Fruit fly (Drosophila melanogaster) whole organism, embryonic: ENCODE results near the gene Ppm1.

ENCODE experiments used
- Abd-B ChIP-seq: fragments of 200-800 bp; sonication (Bioruptor generic); optimal IDR thresholded peaks from 2 replicates; lab custom pipeline; 2018; ENCODE audit warnings: missing biosample characterization, mild to moderate bottlenecking, missing genetic modification characterization, moderate library complexity
- Atf3 ChIP-seq: fragments of 200-800 bp; sonication (Bioruptor generic); optimal IDR thresholded peaks from 3 replicates; lab custom pipeline; 2016; ENCODE audit warnings: missing biosample characterization, missing genetic modification characterization
- BtbVII ChIP-seq: fragments of 200-800 bp; sonication (Bioruptor generic); optimal IDR thresholded peaks from 3 replicates; lab custom pipeline; 2017; ENCODE audit warnings: missing biosample characterization, mild to moderate bottlenecking, missing genetic modification characterization
- CG11085 ChIP-seq: fragments of 200-800 bp; sonication (Bioruptor generic); IDR thresholded peaks from 2 replicates; pipeline ENCODE4 v1.3.6; 2022; ENCODE audit warnings: missing biosample characterization, missing genetic modification characterization
- CG11696 ChIP-seq: fragments of 200-800 bp; sonication (Bioruptor generic); IDR thresholded peaks from 2 replicates; pipeline ENCODE4 v1.3.6; 2022; ENCODE audit warnings: missing biosample characterization, missing genetic modification characterization
- CG13296 ChIP-seq: fragments of 200-800 bp; sonication (Bioruptor generic); optimal IDR thresholded peaks from 3 replicates; lab custom pipeline; 2018; ENCODE audit warnings: missing biosample characterization, mild to moderate bottlenecking, missing genetic modification characterization
- CG15269 ChIP-seq: fragments of 200-800 bp; sonication (Bioruptor generic); optimal IDR thresholded peaks from 2 replicates; lab custom pipeline; 2018; ENCODE audit warnings: missing biosample characterization, mild to moderate bottlenecking, missing genetic modification characterization, moderate library complexity
- CG16813 ChIP-seq: fragments of 200-800 bp; sonication (Bioruptor generic); IDR thresholded peaks from 3 replicates; pipeline ENCODE4 v1.3.6; 2022; ENCODE audit warnings: missing biosample characterization, missing genetic modification characterization; ENCODE audit not compliant: partially characterized antibody
- CG17359 ChIP-seq: fragments of 200-800 bp; sonication (Bioruptor generic); optimal IDR thresholded peaks from 3 replicates; lab custom pipeline; 2018; ENCODE audit warnings: missing biosample characterization, mild to moderate bottlenecking, missing genetic modification characterization, moderate library complexity
- CG17568 ChIP-seq: fragments of 200-800 bp; sonication (Bioruptor generic); optimal IDR thresholded peaks from 2 replicates; lab custom pipeline; 2018; ENCODE audit warnings: missing biosample characterization, mild to moderate bottlenecking, missing genetic modification characterization, moderate library complexity
- CG30403 ChIP-seq: fragments of 200-800 bp; sonication (Bioruptor generic); optimal IDR thresholded peaks from 3 replicates; lab custom pipeline; 2016; ENCODE audit warnings: missing biosample characterization, missing genetic modification characterization
- CG31441 ChIP-seq: fragments of 200-800 bp; sonication (Bioruptor generic); IDR thresholded peaks from 2 replicates; pipeline ENCODE4 v1.3.6; 2022; ENCODE audit warnings: missing biosample characterization, missing genetic modification characterization
- CG3407 ChIP-seq: fragments of 200-800 bp; sonication (Bioruptor generic); optimal IDR thresholded peaks from 2 replicates; lab custom pipeline; 2018; ENCODE audit warnings: missing biosample characterization, mild to moderate bottlenecking, missing genetic modification characterization
- CG4617 ChIP-seq: fragments of 200-800 bp; sonication (Bioruptor generic); optimal IDR thresholded peaks from 3 replicates; lab custom pipeline; 2016; ENCODE audit warnings: missing biosample characterization, missing genetic modification characterization, borderline replicate concordance
- CG6175 ChIP-seq: fragments of 200-800 bp; sonication (Bioruptor generic); IDR thresholded peaks from 3 replicates; pipeline ENCODE4 v1.3.6; 2022; ENCODE audit warnings: missing biosample characterization, missing genetic modification characterization
- CG6689 ChIP-seq: fragments of 200-800 bp; sonication (Bioruptor generic); IDR thresholded peaks from 2 replicates; pipeline ENCODE4 v1.3.6; 2022; ENCODE audit warnings: missing biosample characterization, missing genetic modification characterization
- CG6813 ChIP-seq: fragments of 200-800 bp; sonication (Bioruptor generic); optimal IDR thresholded peaks from 2 replicates; lab custom pipeline; 2017; ENCODE audit warnings: missing biosample characterization, missing genetic modification characterization, mild to moderate bottlenecking, moderate library complexity, missing genetic modification reagents
- CG7963 ChIP-seq: fragments of 200-800 bp; sonication (Bioruptor generic); IDR thresholded peaks from 3 replicates; pipeline ENCODE4 v1.3.6; 2022; ENCODE audit warnings: missing biosample characterization, missing genetic modification characterization; ENCODE audit not compliant: partially characterized antibody
- CG9609 ChIP-seq: fragments of 200-800 bp; sonication (Bioruptor generic); optimal IDR thresholded peaks from 3 replicates; lab custom pipeline; 2016; ENCODE audit warnings: missing biosample characterization, missing genetic modification characterization
- CG9932 ChIP-seq: fragments of 200-800 bp; sonication (Bioruptor generic); IDR thresholded peaks from 2 replicates; pipeline ENCODE4 v1.3.6; 2022; ENCODE audit warnings: missing biosample characterization, missing genetic modification characterization
- Drgx ChIP-seq: fragments of 200-800 bp; sonication (Bioruptor generic); IDR thresholded peaks from 2 replicates; pipeline ENCODE4 v1.3.6; 2022; ENCODE audit warnings: missing biosample characterization, missing genetic modification characterization
- HLH54F ChIP-seq: fragments of 200-800 bp; sonication (Bioruptor generic); optimal IDR thresholded peaks from 3 replicates; lab custom pipeline; 2016; ENCODE audit warnings: missing biosample characterization, missing genetic modification characterization
- Lhr ChIP-seq: fragments of 200-800 bp; sonication (Bioruptor generic); optimal IDR thresholded peaks from 3 replicates; lab custom pipeline; 2017; ENCODE audit warnings: mild to moderate bottlenecking, missing biosample characterization, missing genetic modification reagents, missing genetic modification characterization
- NFAT ChIP-seq: fragments of 200-800 bp; sonication (Bioruptor generic); IDR thresholded peaks from 2 replicates; pipeline ENCODE4 v1.3.6; 2022; ENCODE audit warnings: missing biosample characterization, missing genetic modification characterization
- Nf-YA ChIP-seq: fragments of 200-800 bp; sonication (Bioruptor generic); IDR thresholded peaks from 2 replicates; pipeline ENCODE4 v1.3.6; 2022; ENCODE audit warnings: missing biosample characterization, missing genetic modification characterization
- Opbp ChIP-seq: fragments of 200-800 bp; sonication (Bioruptor generic); IDR thresholded peaks from 3 replicates; pipeline ENCODE4 v1.3.6; 2022; ENCODE audit warnings: missing biosample characterization, missing genetic modification characterization; ENCODE audit not compliant: partially characterized antibody
- Side ChIP-seq: fragments of 200-800 bp; sonication (Bioruptor generic); optimal IDR thresholded peaks from 2 replicates; lab custom pipeline; 2016; ENCODE audit warnings: missing biosample characterization, missing genetic modification characterization
- Sox102F ChIP-seq: fragments of 200-800 bp; sonication (Bioruptor generic); optimal IDR thresholded peaks from 2 replicates; lab custom pipeline; 2018; ENCODE audit warnings: missing biosample characterization, mild to moderate bottlenecking, missing genetic modification characterization, moderate library complexity
- Xbp1 ChIP-seq: fragments of 200-800 bp; sonication (Bioruptor generic); optimal IDR thresholded peaks from 3 replicates; lab custom pipeline; 2016; ENCODE audit warnings: missing biosample characterization, mild to moderate bottlenecking, missing genetic modification characterization
- aop ChIP-seq: fragments of 200-800 bp; sonication (Bioruptor generic); IDR thresholded peaks from 2 replicates; pipeline ENCODE4 v1.3.6; 2022; ENCODE audit warnings: missing biosample characterization, missing genetic modification characterization
- cad ChIP-seq: fragments of >200 bp; optimal IDR thresholded peaks from 2 replicates; lab custom pipeline; 2017; ENCODE audit warnings: missing biosample characterization, missing genetic modification characterization
- chif ChIP-seq, 2 experiments: fragments of 200-800 bp; sonication (Bioruptor generic); optimal IDR thresholded peaks; 3 replicates each; lab custom pipeline; 2016; ENCODE audit warnings: missing biosample characterization in 2 of 2, missing genetic modification characterization in 2 of 2
- chm ChIP-seq: fragments of 200-800 bp; sonication (Bioruptor generic); IDR thresholded peaks from 2 replicates; pipeline ENCODE4 v1.3.6; 2022; ENCODE audit warnings: missing biosample characterization, missing genetic modification characterization
- chn ChIP-seq: fragments of 200-800 bp; sonication (Bioruptor generic); optimal IDR thresholded peaks from 2 replicates; lab custom pipeline; 2016; ENCODE audit warnings: missing biosample characterization, missing genetic modification characterization
- crc ChIP-seq: fragments of 200-800 bp; sonication (Bioruptor generic); optimal IDR thresholded peaks from 2 replicates; lab custom pipeline; 2016; ENCODE audit warnings: missing biosample characterization, missing genetic modification characterization
- dati ChIP-seq: fragments of 200-800 bp; sonication (Bioruptor generic); IDR thresholded peaks from 2 replicates; pipeline ENCODE4 v1.3.6; 2022; ENCODE audit warnings: missing biosample characterization, missing genetic modification characterization
- grn ChIP-seq: fragments of 200-800 bp; sonication (Bioruptor generic); optimal IDR thresholded peaks from 3 replicates; lab custom pipeline; 2017; ENCODE audit warnings: missing biosample characterization, missing genetic modification characterization
- hth ChIP-seq: fragments of >200 bp; optimal IDR thresholded peaks from 2 replicates; lab custom pipeline; 2017; ENCODE audit warnings: inconsistent platforms
- ken ChIP-seq: fragments of 200-800 bp; sonication (Bioruptor generic); IDR thresholded peaks from 3 replicates; pipeline ENCODE4 v1.3.6; 2022; ENCODE audit warnings: missing biosample characterization, missing genetic modification characterization
- lov ChIP-seq, 2 experiments: fragments of 200-800 bp in 1 of 2; fragments of >200 bp in 1 of 2; sonication (Bioruptor generic) in 1 of 2; IDR thresholded peaks in 1 of 2; optimal IDR thresholded peaks in 1 of 2; 2 replicates in 1 of 2; 3 replicates in 1 of 2; pipeline versions ENCODE4 v1.3.6 to Lab custom; 2017 to 2022; ENCODE audit warnings: missing biosample characterization in 1 of 2, missing genetic modification characterization in 1 of 2
- nmo ChIP-seq: fragments of 200-800 bp; sonication (Bioruptor generic); optimal IDR thresholded peaks from 2 replicates; lab custom pipeline; 2018; ENCODE audit warnings: missing biosample characterization, mild to moderate bottlenecking, missing genetic modification characterization, moderate library complexity
- schlank ChIP-seq: fragments of 200-800 bp; sonication (Bioruptor generic); optimal IDR thresholded peaks from 2 replicates; lab custom pipeline; 2018; ENCODE audit warnings: missing biosample characterization, mild to moderate bottlenecking, missing genetic modification characterization
- ssp ChIP-seq: fragments of 200-800 bp; sonication (Bioruptor generic); IDR thresholded peaks from 2 replicates; pipeline ENCODE4 v1.3.6; 2022; ENCODE audit warnings: missing biosample characterization, missing genetic modification characterization
- tap ChIP-seq: fragments of 200-800 bp; optimal IDR thresholded peaks from 3 replicates; lab custom pipeline; 2019; ENCODE audit warnings: missing biosample characterization, mild to moderate bottlenecking, missing genetic modification characterization, moderate library complexity
- tll ChIP-seq, 2 experiments: fragments of 200-800 bp in 1 of 2; fragments of >200 bp in 1 of 2; sonication (Bioruptor generic) in 1 of 2; optimal IDR thresholded peaks; 2 replicates each; lab custom pipeline; 2017 to 2019; ENCODE audit warnings: missing biosample characterization in 2 of 2, missing genetic modification characterization in 2 of 2, mild to moderate bottlenecking in 1 of 2, moderate library complexity in 1 of 2
- ttk ChIP-seq: fragments of 200-800 bp; sonication (Bioruptor generic); IDR thresholded peaks from 2 replicates; pipeline ENCODE4 v2.1.2; 2022; ENCODE audit warnings: missing biosample characterization, missing genetic modification characterization
- vvl ChIP-seq: fragments of 200-800 bp; sonication (Bioruptor generic); IDR thresholded peaks from 2 replicates; pipeline ENCODE4 v1.3.6; 2022; ENCODE audit warnings: missing biosample characterization, missing genetic modification characterization
- zen2 ChIP-seq: fragments of 200-800 bp; sonication (Bioruptor generic); IDR thresholded peaks from 3 replicates; pipeline ENCODE4 v1.3.6; 2022; ENCODE audit warnings: missing biosample characterization, missing genetic modification characterization; ENCODE audit not compliant: partially characterized antibody

The Ppm1 gene

DNA sequence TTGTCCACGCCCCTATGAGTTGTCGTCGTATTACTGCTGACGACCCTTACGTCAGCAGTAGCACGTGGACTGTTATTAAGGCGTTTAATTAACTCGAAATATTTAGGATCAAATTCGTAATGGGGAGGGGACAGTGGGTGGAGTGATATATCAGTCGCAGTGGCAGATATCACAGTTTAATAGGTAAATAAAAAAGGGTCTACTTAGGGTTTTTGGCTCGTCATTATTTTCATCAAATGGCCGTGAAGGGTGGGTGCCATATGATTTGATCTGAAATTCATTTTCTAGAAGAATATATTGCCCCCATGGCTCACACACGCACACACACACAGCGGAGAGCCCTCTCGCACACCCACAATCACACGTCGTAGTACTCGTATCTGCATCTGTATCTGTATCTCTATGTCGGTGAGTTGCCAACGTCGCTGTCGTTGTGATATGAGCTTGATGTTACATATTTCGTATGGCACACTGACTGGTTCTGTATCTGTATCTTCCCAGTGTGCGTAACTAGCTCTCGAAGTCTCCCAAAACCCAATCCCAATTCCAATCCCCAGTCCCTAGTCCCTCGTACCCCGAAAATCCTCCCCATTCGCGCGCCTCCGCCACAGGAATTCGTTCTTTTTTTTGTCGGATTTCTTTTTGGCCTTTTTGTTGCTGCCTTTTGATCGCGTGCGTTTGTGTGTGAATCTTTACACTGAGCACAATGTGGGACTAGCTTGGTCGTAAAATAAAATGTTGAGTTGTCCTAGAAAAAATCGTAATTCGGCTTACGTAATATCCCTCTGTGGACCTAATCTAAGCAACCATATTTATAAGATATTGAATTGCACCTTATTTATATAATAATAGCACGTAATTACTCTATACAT, 45.6 kb downstream of the Ppm1 start (continued):
- TF ChIP-seq CG11085 (GFP tag; lab: Robert Waterston, UW) = peak; percentile 42; the same call in 1 of the 2 replicates
- TF ChIP-seq Drgx (GFP tag; lab: Robert Waterston, UW) = peak; percentile 87
- TF ChIP-seq CG9609 (GFP tag; lab: Kevin White, UChicago) = peak; percentile 38
- TF ChIP-seq crc (GFP tag; lab: Kevin White, UChicago) = no peak
- no peak for TF ChIP-seq zen2 (GFP tag; lab: Robert Waterston, UW)
- no peak for TF ChIP-seq CG6813 (GFP tag; lab: Kevin White, UChicago)
- TF ChIP-seq CG6175 (GFP tag; lab: Robert Waterston, UW) = no peak; the same call in 2 of the 3 replicates
- peak; percentile 53; the same call in 1 of the 3 replicates for TF ChIP-seq ken (GFP tag; lab: Robert Waterston, UW)
- peak; percentile 57 for TF ChIP-seq grn (GFP tag; lab: Kevin White, UChicago)
- TF ChIP-seq NFAT = peak; percentile 68; the same call in 1 of the 2 replicates
- TF ChIP-seq CG31441 (GFP tag; lab: Robert Waterston, UW) = no peak
- TF ChIP-seq ssp (GFP tag; lab: Robert Waterston, UW) = peak; percentile 37; the same call in 1 of the 2 replicates
- TF ChIP-seq tap (tag; lab: Kevin White, UChicago) = no peak
- TF ChIP-seq schlank (tag; lab: Kevin White, UChicago) = peak; percentile 27
- peak; percentile 52; the same call in 1 of the 2 replicates for TF ChIP-seq CG11696 (GFP tag; lab: Robert Waterston, UW)
- no peak for TF ChIP-seq CG4617 (GFP tag; lab: Kevin White, UChicago)
- no peak for TF ChIP-seq Lhr (GFP tag; lab: Kevin White, UChicago)
- peak in 1 of 2 experiments; percentile 13 for TF ChIP-seq chif (GFP tag; optimal IDR thresholded peaks at IDR 0.05; lab: Kevin White, UChicago)
- no peak for TF ChIP-seq tll (GFP tag; optimal IDR thresholded peaks at IDR 0.05; lab: Kevin White, UChicago)
- no peak for TF ChIP-seq cad (GFP tag; lab: Kevin White, UChicago)
- TF ChIP-seq CG13296 (GFP tag; lab: Kevin White, UChicago) = no peak
- no peak for TF ChIP-seq Side (GFP tag; lab: Kevin White, UChicago)
- TF ChIP-seq chm = peak; percentile 47; the same call in 1 of the 2 replicates
- peak; percentile 49 for TF ChIP-seq nmo (GFP tag; lab: Kevin White, UChicago)
- TF ChIP-seq CG7963 (GFP tag; lab: Robert Waterston, UW) = no peak
- peak; percentile 58 for TF ChIP-seq CG15269 (tag; lab: Kevin White, UChicago)
- no peak for TF ChIP-seq dati (GFP tag; lab: Robert Waterston, UW)
- TF ChIP-seq CG16813 = no peak
- 0 out of 2 replicates have a peak, but pooled peaks have one; percentile 33 for TF ChIP-seq aop
- TF ChIP-seq Xbp1 (GFP tag; lab: Kevin White, UChicago) = peak; percentile 41
- peak; percentile 3 for TF ChIP-seq Abd-B
- TF ChIP-seq vvl (GFP tag; lab: Robert Waterston, UW) = peak; percentile 44; the same call in 1 of the 2 replicates
- peak; percentile 52 for TF ChIP-seq BtbVII
- TF ChIP-seq CG6689 = peak; percentile 75
- no peak for TF ChIP-seq Opbp (GFP tag; lab: Robert Waterston, UW)
- peak; percentile 64 for TF ChIP-seq ttk (GFP tag; lab: Robert Waterston, UW)
- TF ChIP-seq chn = peak; percentile 34
- TF ChIP-seq CG17359 (tag; lab: Kevin White, UChicago) = peak; percentile 31
- TF ChIP-seq CG17568 = no peak
- peak; percentile 54 for TF ChIP-seq CG30403 (GFP tag; lab: Kevin White, UChicago)
- peak; percentile 51 for TF ChIP-seq Sox102F (GFP tag; lab: Kevin White, UChicago)
- no peak for TF ChIP-seq lov (optimal IDR thresholded peaks at IDR 0.05; lab: Kevin White, UChicago)
- peak; percentile 58; the same call in 1 of the 3 replicates for TF ChIP-seq lov (GFP tag; IDR thresholded peaks at IDR 0.05; lab: Robert Waterston, UW)
- TF ChIP-seq Nf-YA (GFP tag; lab: Robert Waterston, UW) = no peak
- TF ChIP-seq Atf3 (GFP tag; lab: Kevin White, UChicago) = peak; percentile 5
- peak; percentile 68 for TF ChIP-seq CG9932 (GFP tag; lab: Robert Waterston, UW)
- TF ChIP-seq hth (lab: Kevin White, UChicago) = no peak
- no peak for TF ChIP-seq HLH54F (GFP tag; lab: Kevin White, UChicago)
- TF ChIP-seq CG3407 (GFP tag; lab: Kevin White, UChicago) = no peak
